Worm (Caenorhabditis elegans) whole organism, L4/young adult: Measurements from ENCODE around the gene F14F8.9.

Experiments used
- dao-5 ChIP-seq: sonication (generic microtip); optimal IDR thresholded peaks from 2 replicates; lab custom pipeline; 2016; ENCODE audit warnings: missing genotype, missing genetic modification characterization, moderate library complexity, missing compliant biosample characterization
- him-1 ChIP-seq: sonication (generic microtip); optimal IDR thresholded peaks from 2 replicates; lab custom pipeline; 2016; ENCODE audit warnings: missing genotype, missing genetic modification reagents, missing genetic modification characterization, missing compliant biosample characterization

DNA sequence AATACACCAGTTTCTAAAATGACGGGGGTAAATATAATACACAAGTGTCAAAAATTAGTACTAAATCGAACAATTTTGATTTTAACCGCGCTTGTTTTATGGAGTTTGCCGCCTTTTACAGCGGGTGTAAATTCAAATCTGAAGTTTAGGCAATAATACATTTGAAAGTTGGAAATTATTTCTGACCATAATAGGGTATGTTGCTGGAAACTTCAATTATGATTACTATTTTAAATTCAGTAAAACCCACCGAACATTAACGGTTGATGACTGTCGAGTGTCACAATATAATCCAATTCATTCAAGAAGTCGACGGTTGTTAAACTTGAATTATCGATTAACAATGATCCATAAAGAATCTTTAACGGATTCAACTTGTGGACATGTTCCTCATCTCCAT, 45.4 kb upstream of the F14F8.9 start:
- TF ChIP-seq him-1 (no peak), dao-5 (tag; lab: Kevin White, UChicago) (no peak)
